Worm (Caenorhabditis elegans) whole organism, mixed stage, embryonic: ENCODE measurements around the gene arv-1.
A peak's percentile ranks its signal among the peaks of the same experiment; 100 is the strongest.

Experiments used
- bed-3 ChIP-seq: fragments of 200-800 bp; sonication (Bioruptor generic); optimal IDR thresholded peaks from 3 replicates; lab custom pipeline; 2018; ENCODE audit warnings: mild to moderate bottlenecking, missing genetic modification characterization, moderate library complexity, missing compliant biosample characterization
- blmp-1 ChIP-seq: fragments of 150-350 bp; optimal IDR thresholded peaks from 2 replicates; lab custom pipeline; 2014; ENCODE audit warnings: missing biosample characterization, missing genetic modification characterization
- ceh-39 ChIP-seq: fragments of 150-350 bp; optimal IDR thresholded peaks from 2 replicates; lab custom pipeline; 2014; ENCODE audit warnings: missing biosample characterization, missing genetic modification characterization
- ceh-43 ChIP-seq: fragments of 200-800 bp; sonication (Bioruptor generic); optimal IDR thresholded peaks from 2 replicates; lab custom pipeline; 2018; ENCODE audit warnings: mild to moderate bottlenecking, missing genetic modification characterization, moderate library complexity, missing compliant biosample characterization
- ceh-83 ChIP-seq: fragments of 200-800 bp; sonication (Bioruptor generic); optimal IDR thresholded peaks from 2 replicates; lab custom pipeline; 2018; ENCODE audit warnings: mild to moderate bottlenecking, missing genetic modification characterization, missing compliant biosample characterization
- ces-1 ChIP-seq: fragments of 150-350 bp; optimal IDR thresholded peaks from 2 replicates; lab custom pipeline; 2014; ENCODE audit warnings: missing biosample characterization, missing genetic modification reagents, missing genetic modification characterization
- cnd-1 ChIP-seq: fragments of 200-800 bp; sonication (Bioruptor generic); optimal IDR thresholded peaks from 2 replicates; lab custom pipeline; 2018; ENCODE audit warnings: mild to moderate bottlenecking, missing genetic modification characterization, missing compliant biosample characterization
- drap-1 ChIP-seq: fragments of 200-800 bp; sonication (Bioruptor generic); optimal IDR thresholded peaks from 3 replicates; lab custom pipeline; 2018; ENCODE audit warnings: mild to moderate bottlenecking, missing genetic modification characterization, missing compliant biosample characterization
- elt-1 ChIP-seq: sonication (generic microtip); optimal IDR thresholded peaks from 2 replicates; lab custom pipeline; 2017; ENCODE audit warnings: missing genetic modification characterization, mild to moderate bottlenecking, missing compliant biosample characterization, antibody characterized with exemption, moderate library complexity, borderline replicate concordance; ENCODE audit not compliant: insufficient read depth
- elt-3 ChIP-seq: fragments of 150-350 bp; optimal IDR thresholded peaks from 2 replicates; lab custom pipeline; 2014; ENCODE audit warnings: missing biosample characterization, missing genetic modification characterization
- flh-1 ChIP-seq: fragments of 200-800 bp; sonication (Bioruptor generic); optimal IDR thresholded peaks from 2 replicates; lab custom pipeline; 2018; ENCODE audit warnings: mild to moderate bottlenecking, missing genetic modification characterization, moderate library complexity, missing compliant biosample characterization
- ham-2 ChIP-seq: fragments of 200-800 bp; sonication (Bioruptor generic); optimal IDR thresholded peaks from 2 replicates; lab custom pipeline; 2018; ENCODE audit warnings: mild to moderate bottlenecking, missing genetic modification characterization, missing compliant biosample characterization
- lin-13 ChIP-seq: fragments of 150-350 bp; optimal IDR thresholded peaks from 2 replicates; lab custom pipeline; 2014; ENCODE audit warnings: missing biosample characterization, missing genetic modification characterization
- lin-32 ChIP-seq: fragments of 200-800 bp; sonication (Bioruptor generic); optimal IDR thresholded peaks from 2 replicates; lab custom pipeline; 2018; ENCODE audit warnings: mild to moderate bottlenecking, missing genetic modification characterization, missing compliant biosample characterization
- mab-5 ChIP-seq: fragments of 150-350 bp; optimal IDR thresholded peaks from 2 replicates; lab custom pipeline; 2014; ENCODE audit warnings: missing biosample characterization, missing genetic modification characterization
- mep-1 ChIP-seq: fragments of 150-350 bp; optimal IDR thresholded peaks from 2 replicates; lab custom pipeline; 2017; ENCODE audit warnings: missing biosample characterization, missing genetic modification reagents, missing genetic modification characterization, inconsistent platforms
- mls-2 ChIP-seq: sonication (generic microtip); optimal IDR thresholded peaks from 2 replicates; lab custom pipeline; 2016; ENCODE audit warnings: mild to moderate bottlenecking, missing genetic modification characterization, moderate library complexity, missing compliant biosample characterization
- nhr-12 ChIP-seq: fragments of 150-350 bp; optimal IDR thresholded peaks from 2 replicates; lab custom pipeline; 2014; ENCODE audit warnings: missing biosample characterization, missing genetic modification characterization
- nhr-2 ChIP-seq: fragments of 150-350 bp; optimal IDR thresholded peaks from 2 replicates; lab custom pipeline; 2014; ENCODE audit warnings: missing biosample characterization, missing genetic modification characterization
- nhr-28 ChIP-seq: fragments of 150-350 bp; optimal IDR thresholded peaks from 2 replicates; lab custom pipeline; 2014; ENCODE audit warnings: missing biosample characterization, missing genetic modification characterization
- nhr-76 ChIP-seq: sonication (generic microtip); optimal IDR thresholded peaks from 2 replicates; lab custom pipeline; 2017; ENCODE audit warnings: missing biosample characterization, missing genetic modification characterization
- pha-4 ChIP-seq: fragments of 150-350 bp; optimal IDR thresholded peaks from 2 replicates; lab custom pipeline; 2018; ENCODE audit warnings: missing biosample characterization, missing genetic modification reagents, missing genetic modification characterization
- sem-2 ChIP-seq: fragments of 200-800 bp; sonication (Bioruptor generic); optimal IDR thresholded peaks from 2 replicates; lab custom pipeline; 2018; ENCODE audit warnings: mild to moderate bottlenecking, missing genetic modification characterization, missing compliant biosample characterization
- snpc-4 ChIP-seq: fragments of 150-350 bp; optimal IDR thresholded peaks from 2 replicates; lab custom pipeline; 2014; ENCODE audit warnings: missing biosample characterization, missing genetic modification characterization
- tbx-8 ChIP-seq: fragments of 200-800 bp; sonication (Bioruptor generic); optimal IDR thresholded peaks from 2 replicates; lab custom pipeline; 2018; ENCODE audit warnings: mild to moderate bottlenecking, missing genetic modification characterization, moderate library complexity, missing compliant biosample characterization
- unc-120 ChIP-seq: sonication (generic microtip); optimal IDR thresholded peaks from 2 replicates; lab custom pipeline; 2017; ENCODE audit warnings: missing genetic modification characterization, missing compliant biosample characterization; ENCODE audit not compliant: poor library complexity, severe bottlenecking
- unc-39 ChIP-seq: fragments of 150-350 bp; optimal IDR thresholded peaks from 2 replicates; lab custom pipeline; 2014; ENCODE audit warnings: missing biosample characterization, missing genetic modification characterization
- unc-62 ChIP-seq: fragments of 150-350 bp; optimal IDR thresholded peaks from 2 replicates; lab custom pipeline; 2014; ENCODE audit warnings: missing biosample characterization, missing genetic modification reagents, missing genetic modification characterization
- zip-8 ChIP-seq: fragments of 150-350 bp; optimal IDR thresholded peaks from 2 replicates; lab custom pipeline; 2014; ENCODE audit warnings: missing biosample characterization, missing genetic modification characterization
- ztf-11 ChIP-seq: fragments of 150-350 bp; optimal IDR thresholded peaks from 2 replicates; lab custom pipeline; 2014; ENCODE audit warnings: missing biosample characterization, missing genetic modification characterization

arv-1 gene

ce11 chrII:10167731-10168130, 32.9 kb downstream of the arv-1 start:
- no peak for TF ChIP-seq mep-1
- TF ChIP-seq ces-1 (GFP tag; lab: Kevin White, UChicago) = peak; percentile 47
- TF ChIP-seq, all 35 proteins: peak for 1

- no peak for TF ChIP-seq zip-8 (tag; lab: Kevin White, UChicago)
- no peak for TF ChIP-seq ces-1 (GFP tag; lab: Kevin White, UChicago)
- no peak for TF ChIP-seq lin-13 (tag; lab: Kevin White, UChicago)
- no peak for TF ChIP-seq pha-4 (tag; lab: Kevin White, UChicago)
- no peak for TF ChIP-seq ceh-43
- no peak for TF ChIP-seq elt-1
- TF ChIP-seq mls-2 (tag; lab: Kevin White, UChicago) = no peak
- TF ChIP-seq cnd-1 = no peak
- no peak for TF ChIP-seq unc-62 (GFP tag; lab: Kevin White, UChicago)
- TF ChIP-seq ceh-83 (GFP tag; lab: Kevin White, UChicago) = no peak
- no peak for TF ChIP-seq nhr-28 (tag; lab: Kevin White, UChicago)
- no peak for TF ChIP-seq blmp-1 (tag; lab: Kevin White, UChicago)
- TF ChIP-seq drap-1 (GFP tag; lab: Kevin White, UChicago) = no peak
- no peak for TF ChIP-seq flh-1 (GFP tag; lab: Kevin White, UChicago)
- no peak for TF ChIP-seq mep-1
- no peak for TF ChIP-seq ceh-39 (tag; lab: Kevin White, UChicago)
- no peak for TF ChIP-seq unc-39 (tag; lab: Kevin White, UChicago)
- TF ChIP-seq nhr-2 (tag; lab: Kevin White, UChicago) = no peak
- no peak for TF ChIP-seq ztf-11 (tag; lab: Kevin White, UChicago)
Observed at ce11 chrII:10166365-10166764, 34.3 kb downstream of the arv-1 start.

- TF ChIP-seq elt-1 = no peak
- no peak for TF ChIP-seq sem-2 (GFP tag; lab: Kevin White, UChicago)
- TF ChIP-seq lin-32 (GFP tag; lab: Kevin White, UChicago) = no peak
- TF ChIP-seq ceh-43 = no peak
- no peak for TF ChIP-seq mep-1
- no peak for TF ChIP-seq ceh-83 (GFP tag; lab: Kevin White, UChicago)
- TF ChIP-seq flh-1 (GFP tag; lab: Kevin White, UChicago) = no peak
- no peak for TF ChIP-seq tbx-8 (GFP tag; lab: Kevin White, UChicago)
- TF ChIP-seq mab-5 (tag; lab: Kevin White, UChicago) = no peak
- TF ChIP-seq blmp-1 (tag; lab: Kevin White, UChicago) = no peak
- TF ChIP-seq zip-8 (tag; lab: Kevin White, UChicago) = no peak
- no peak for TF ChIP-seq cnd-1
Observed at ce11 chrII:10164137-10164536, 36.5 kb downstream of the arv-1 start.

- TF ChIP-seq mls-2 (tag; lab: Kevin White, UChicago) = no peak
- no peak for TF ChIP-seq lin-32 (GFP tag; lab: Kevin White, UChicago)
- TF ChIP-seq lin-13 (tag; lab: Kevin White, UChicago) = no peak
- TF ChIP-seq nhr-12 (tag; lab: Kevin White, UChicago) = no peak
- no peak for TF ChIP-seq ztf-11 (tag; lab: Kevin White, UChicago)
- no peak for TF ChIP-seq mab-5 (tag; lab: Kevin White, UChicago)
- no peak for TF ChIP-seq blmp-1 (tag; lab: Kevin White, UChicago)
- TF ChIP-seq elt-3 (tag; lab: Kevin White, UChicago) = no peak
- TF ChIP-seq zip-8 (tag; lab: Kevin White, UChicago) = no peak
- TF ChIP-seq nhr-28 (tag; lab: Kevin White, UChicago) = no peak
- no peak for TF ChIP-seq drap-1 (GFP tag; lab: Kevin White, UChicago)
- TF ChIP-seq flh-1 (GFP tag; lab: Kevin White, UChicago) = no peak
- no peak for TF ChIP-seq snpc-4 (tag; lab: Kevin White, UChicago)
Observed at ce11 chrII:10162785-10163184, 37.8 kb downstream of the arv-1 start.

- TF ChIP-seq ceh-83 (GFP tag; lab: Kevin White, UChicago) (no peak), unc-120 (no peak), mep-1 (no peak), nhr-2 (tag; lab: Kevin White, UChicago) (no peak), ham-2 (GFP tag; lab: Kevin White, UChicago) (no peak), ceh-39 (tag; lab: Kevin White, UChicago) (no peak), ces-1 (GFP tag; lab: Kevin White, UChicago) (no peak), bed-3 (GFP tag; lab: Kevin White, UChicago) (no peak), nhr-76 (tag; lab: Kevin White, UChicago) (no peak), elt-3 (tag; lab: Kevin White, UChicago) (no peak), lin-32 (GFP tag; lab: Kevin White, UChicago) (no peak), nhr-12 (tag; lab: Kevin White, UChicago) (no peak), tbx-8 (GFP tag; lab: Kevin White, UChicago) (no peak)
- TF ChIP-seq, all 35 proteins: peak for 0
Observed at ce11 chrII:10155106-10155505, 45.5 kb downstream of the arv-1 start, which contains the start of gene nlp-63. Gene nlp-63 (plus strand): TSS chrII:10155406.
